Worm (Caenorhabditis elegans) whole organism, mixed stage, embryonic: Measurements from ENCODE around the gene scd-1.
A peak's percentile ranks its signal among the peaks of the same experiment; 100 is the strongest.

ENCODE experiments used
- M03D4.4 ChIP-seq: sonication (generic microtip); optimal IDR thresholded peaks from 2 replicates; lab custom pipeline; 2017; ENCODE audit warnings: mild to moderate bottlenecking, missing genetic modification characterization, missing compliant biosample characterization
- bed-3 ChIP-seq: fragments of 200-800 bp; sonication (Bioruptor generic); optimal IDR thresholded peaks from 3 replicates; lab custom pipeline; 2018; ENCODE audit warnings: mild to moderate bottlenecking, missing genetic modification characterization, moderate library complexity, missing compliant biosample characterization
- blmp-1 ChIP-seq: fragments of 150-350 bp; optimal IDR thresholded peaks from 2 replicates; lab custom pipeline; 2014; ENCODE audit warnings: missing biosample characterization, missing genetic modification characterization
- ceh-39 ChIP-seq: fragments of 150-350 bp; optimal IDR thresholded peaks from 2 replicates; lab custom pipeline; 2014; ENCODE audit warnings: missing biosample characterization, missing genetic modification characterization
- ceh-43 ChIP-seq: fragments of 200-800 bp; sonication (Bioruptor generic); optimal IDR thresholded peaks from 2 replicates; lab custom pipeline; 2018; ENCODE audit warnings: mild to moderate bottlenecking, missing genetic modification characterization, moderate library complexity, missing compliant biosample characterization
- ceh-83 ChIP-seq: fragments of 200-800 bp; sonication (Bioruptor generic); optimal IDR thresholded peaks from 2 replicates; lab custom pipeline; 2018; ENCODE audit warnings: mild to moderate bottlenecking, missing genetic modification characterization, missing compliant biosample characterization
- ces-1 ChIP-seq: fragments of 150-350 bp; optimal IDR thresholded peaks from 2 replicates; lab custom pipeline; 2014; ENCODE audit warnings: missing biosample characterization, missing genetic modification reagents, missing genetic modification characterization
- cnd-1 ChIP-seq: fragments of 200-800 bp; sonication (Bioruptor generic); optimal IDR thresholded peaks from 2 replicates; lab custom pipeline; 2018; ENCODE audit warnings: mild to moderate bottlenecking, missing genetic modification characterization, missing compliant biosample characterization
- drap-1 ChIP-seq: fragments of 200-800 bp; sonication (Bioruptor generic); optimal IDR thresholded peaks from 3 replicates; lab custom pipeline; 2018; ENCODE audit warnings: mild to moderate bottlenecking, missing genetic modification characterization, missing compliant biosample characterization
- elt-1 ChIP-seq: sonication (generic microtip); optimal IDR thresholded peaks from 2 replicates; lab custom pipeline; 2017; ENCODE audit warnings: missing genetic modification characterization, mild to moderate bottlenecking, missing compliant biosample characterization, antibody characterized with exemption, moderate library complexity, borderline replicate concordance; ENCODE audit not compliant: insufficient read depth
- elt-3 ChIP-seq: fragments of 150-350 bp; optimal IDR thresholded peaks from 2 replicates; lab custom pipeline; 2014; ENCODE audit warnings: missing biosample characterization, missing genetic modification characterization
- flh-1 ChIP-seq: fragments of 200-800 bp; sonication (Bioruptor generic); optimal IDR thresholded peaks from 2 replicates; lab custom pipeline; 2018; ENCODE audit warnings: mild to moderate bottlenecking, missing genetic modification characterization, moderate library complexity, missing compliant biosample characterization
- ham-2 ChIP-seq: fragments of 200-800 bp; sonication (Bioruptor generic); optimal IDR thresholded peaks from 2 replicates; lab custom pipeline; 2018; ENCODE audit warnings: mild to moderate bottlenecking, missing genetic modification characterization, missing compliant biosample characterization
- lin-13 ChIP-seq: fragments of 150-350 bp; optimal IDR thresholded peaks from 2 replicates; lab custom pipeline; 2014; ENCODE audit warnings: missing biosample characterization, missing genetic modification characterization
- lin-32 ChIP-seq: fragments of 200-800 bp; sonication (Bioruptor generic); optimal IDR thresholded peaks from 2 replicates; lab custom pipeline; 2018; ENCODE audit warnings: mild to moderate bottlenecking, missing genetic modification characterization, missing compliant biosample characterization
- lsy-2 ChIP-seq: fragments of 150-350 bp; optimal IDR thresholded peaks from 2 replicates; lab custom pipeline; 2014; ENCODE audit warnings: missing biosample characterization, missing genetic modification characterization
- mab-5 ChIP-seq: fragments of 150-350 bp; optimal IDR thresholded peaks from 2 replicates; lab custom pipeline; 2014; ENCODE audit warnings: missing biosample characterization, missing genetic modification characterization
- mep-1 ChIP-seq: fragments of 150-350 bp; optimal IDR thresholded peaks from 2 replicates; lab custom pipeline; 2017; ENCODE audit warnings: missing biosample characterization, missing genetic modification reagents, missing genetic modification characterization, inconsistent platforms
- mls-2 ChIP-seq: sonication (generic microtip); optimal IDR thresholded peaks from 2 replicates; lab custom pipeline; 2016; ENCODE audit warnings: mild to moderate bottlenecking, missing genetic modification characterization, moderate library complexity, missing compliant biosample characterization
- nhr-12 ChIP-seq: fragments of 150-350 bp; optimal IDR thresholded peaks from 2 replicates; lab custom pipeline; 2014; ENCODE audit warnings: missing biosample characterization, missing genetic modification characterization
- nhr-2 ChIP-seq: fragments of 150-350 bp; optimal IDR thresholded peaks from 2 replicates; lab custom pipeline; 2014; ENCODE audit warnings: missing biosample characterization, missing genetic modification characterization
- nhr-237 ChIP-seq: fragments of 150-350 bp; optimal IDR thresholded peaks from 2 replicates; lab custom pipeline; 2014; ENCODE audit warnings: missing biosample characterization, missing genetic modification characterization
- nhr-28 ChIP-seq: fragments of 150-350 bp; optimal IDR thresholded peaks from 2 replicates; lab custom pipeline; 2014; ENCODE audit warnings: missing biosample characterization, missing genetic modification characterization
- nhr-76 ChIP-seq: sonication (generic microtip); optimal IDR thresholded peaks from 2 replicates; lab custom pipeline; 2017; ENCODE audit warnings: missing biosample characterization, missing genetic modification characterization
- pha-4 ChIP-seq: fragments of 150-350 bp; optimal IDR thresholded peaks from 2 replicates; lab custom pipeline; 2018; ENCODE audit warnings: missing biosample characterization, missing genetic modification reagents, missing genetic modification characterization
- sem-2 ChIP-seq: fragments of 200-800 bp; sonication (Bioruptor generic); optimal IDR thresholded peaks from 2 replicates; lab custom pipeline; 2018; ENCODE audit warnings: mild to moderate bottlenecking, missing genetic modification characterization, missing compliant biosample characterization
- snpc-4 ChIP-seq: fragments of 150-350 bp; optimal IDR thresholded peaks from 2 replicates; lab custom pipeline; 2014; ENCODE audit warnings: missing biosample characterization, missing genetic modification characterization
- sptf-1 ChIP-seq: sonication (generic microtip); optimal IDR thresholded peaks from 2 replicates; lab custom pipeline; 2017; ENCODE audit warnings: mild to moderate bottlenecking, missing genetic modification characterization, moderate library complexity, missing compliant biosample characterization
- unc-120 ChIP-seq: sonication (generic microtip); optimal IDR thresholded peaks from 2 replicates; lab custom pipeline; 2017; ENCODE audit warnings: missing genetic modification characterization, missing compliant biosample characterization; ENCODE audit not compliant: poor library complexity, severe bottlenecking
- unc-39 ChIP-seq: fragments of 150-350 bp; optimal IDR thresholded peaks from 2 replicates; lab custom pipeline; 2014; ENCODE audit warnings: missing biosample characterization, missing genetic modification characterization
- unc-62 ChIP-seq: fragments of 150-350 bp; optimal IDR thresholded peaks from 2 replicates; lab custom pipeline; 2014; ENCODE audit warnings: missing biosample characterization, missing genetic modification reagents, missing genetic modification characterization
- zip-8 ChIP-seq: fragments of 150-350 bp; optimal IDR thresholded peaks from 2 replicates; lab custom pipeline; 2014; ENCODE audit warnings: missing biosample characterization, missing genetic modification characterization
- ztf-11 ChIP-seq: fragments of 150-350 bp; optimal IDR thresholded peaks from 2 replicates; lab custom pipeline; 2014; ENCODE audit warnings: missing biosample characterization, missing genetic modification characterization

scd-1 gene

ce11 chrX:12551633-12552032, 26.0 kb upstream of the scd-1 start, which contains the start of gene npr-4:
Gene npr-4 (minus strand): TSS chrX:12551684.
- TF ChIP-seq flh-1 (GFP tag; lab: Kevin White, UChicago) = no peak
- no peak for TF ChIP-seq M03D4.4
- no peak for TF ChIP-seq lin-13 (tag; lab: Kevin White, UChicago)
- no peak for TF ChIP-seq drap-1 (GFP tag; lab: Kevin White, UChicago)
- no peak for TF ChIP-seq snpc-4 (tag; lab: Kevin White, UChicago)
- TF ChIP-seq mab-5 (tag; lab: Kevin White, UChicago) = no peak
- TF ChIP-seq nhr-76 (tag; lab: Kevin White, UChicago) = no peak
- no peak for TF ChIP-seq elt-1 (tag; lab: Kevin White, UChicago)
- no peak for TF ChIP-seq sem-2 (GFP tag; lab: Kevin White, UChicago)

- peak; percentile 96 for TF ChIP-seq ces-1 (GFP tag; lab: Kevin White, UChicago)
- TF ChIP-seq sem-2 (GFP tag; lab: Kevin White, UChicago) = no peak
Measured at ce11 chrX:12549056-12549455, 23.5 kb upstream of the scd-1 start.

- TF ChIP-seq pha-4 = no peak
- no peak for TF ChIP-seq ztf-11 (tag; lab: Kevin White, UChicago)
- TF ChIP-seq nhr-28 = no peak
- TF ChIP-seq ces-1 (GFP tag; lab: Kevin White, UChicago) = no peak
- TF ChIP-seq M03D4.4 = no peak
- no peak for TF ChIP-seq mls-2 (tag; lab: Kevin White, UChicago)
- TF ChIP-seq zip-8 = no peak
- TF ChIP-seq unc-39 (tag; lab: Kevin White, UChicago) = no peak
- TF ChIP-seq, all 35 proteins: peak for 0
Measured at ce11 chrX:12546804-12547203, 21.2 kb upstream of the scd-1 start.

ce11 chrX:12545100-12545499, 19.5 kb upstream of the scd-1 start:
- TF ChIP-seq lsy-2 (tag; lab: Kevin White, UChicago) = no peak
- TF ChIP-seq ham-2 (GFP tag; lab: Kevin White, UChicago) = no peak
- no peak for TF ChIP-seq sem-2 (GFP tag; lab: Kevin White, UChicago)
- no peak for TF ChIP-seq zip-8
- TF ChIP-seq, all 35 proteins: peak for 0

- TF ChIP-seq cnd-1 (tag; lab: Kevin White, UChicago) (no peak), ceh-83 (no peak), nhr-237 (tag; lab: Kevin White, UChicago) (no peak), pha-4 (no peak), elt-1 (tag; lab: Kevin White, UChicago) (no peak), lin-32 (GFP tag; lab: Kevin White, UChicago) (no peak), mep-1 (tag; lab: Kevin White, UChicago) (no peak), ces-1 (GFP tag; lab: Kevin White, UChicago) (no peak), ceh-39 (no peak), nhr-2 (tag; lab: Kevin White, UChicago) (no peak)
Measured at ce11 chrX:12538794-12539193, 13.2 kb upstream of the scd-1 start.

ce11 chrX:12534476-12534875, 8.9 kb upstream of the scd-1 start:
- TF ChIP-seq unc-62 (GFP tag; lab: Kevin White, UChicago) = no peak
- TF ChIP-seq unc-120 (tag; lab: Kevin White, UChicago) = no peak
- TF ChIP-seq unc-39 (tag; lab: Kevin White, UChicago) = no peak
- TF ChIP-seq elt-1 (tag; lab: Kevin White, UChicago) = no peak
- no peak for TF ChIP-seq lin-32 (GFP tag; lab: Kevin White, UChicago)
- TF ChIP-seq bed-3 (GFP tag; lab: Kevin White, UChicago) = no peak
- no peak for TF ChIP-seq elt-3 (tag; lab: Kevin White, UChicago)
- TF ChIP-seq nhr-237 (tag; lab: Kevin White, UChicago) = no peak
- no peak for TF ChIP-seq mls-2 (tag; lab: Kevin White, UChicago)
- no peak for TF ChIP-seq blmp-1
- no peak for TF ChIP-seq lin-13 (tag; lab: Kevin White, UChicago)
- TF ChIP-seq sem-2 (GFP tag; lab: Kevin White, UChicago) = no peak
- TF ChIP-seq nhr-2 (tag; lab: Kevin White, UChicago) = no peak
- no peak for TF ChIP-seq ztf-11 (tag; lab: Kevin White, UChicago)
- TF ChIP-seq nhr-76 (tag; lab: Kevin White, UChicago) = no peak
- TF ChIP-seq nhr-12 = no peak
- no peak for TF ChIP-seq ceh-43 (GFP tag; lab: Kevin White, UChicago)
- TF ChIP-seq nhr-28 = no peak
- no peak for TF ChIP-seq sptf-1 (tag; lab: Kevin White, UChicago)
